Fruit fly (Drosophila melanogaster) whole organism, prepupa: ENCODE measurements around the gene U4-U6-60K.

ENCODE experiments used
- Blimp-1 ChIP-seq: fragments of 200-800 bp; sonication (Bioruptor generic); optimal IDR thresholded peaks from 3 replicates; lab custom pipeline; 2017; ENCODE audit warnings: missing biosample characterization, missing genetic modification characterization, mild to moderate bottlenecking, moderate library complexity, missing genetic modification reagents
- CG10631 ChIP-seq: fragments of 200-800 bp; sonication (Bioruptor generic); optimal IDR thresholded peaks from 2 replicates; lab custom pipeline; 2016; ENCODE audit warnings: missing biosample characterization, missing genetic modification characterization
- CG11294 ChIP-seq: fragments of 200-800 bp; sonication (Bioruptor generic); IDR thresholded peaks from 2 replicates; pipeline ENCODE4 v1.3.6; 2022; ENCODE audit warnings: missing biosample characterization, missing genetic modification characterization
- CG11762 ChIP-seq: fragments of 200-800 bp; sonication (Bioruptor generic); optimal IDR thresholded peaks from 3 replicates; lab custom pipeline; 2016; ENCODE audit warnings: missing biosample characterization, missing genetic modification characterization; ENCODE audit not compliant: insufficient read depth
- CG11902 ChIP-seq: fragments of 200-800 bp; sonication (Bioruptor generic); optimal IDR thresholded peaks from 3 replicates; lab custom pipeline; 2016; ENCODE audit warnings: missing biosample characterization, missing genetic modification characterization
- CG1621 ChIP-seq: fragments of 200-800 bp; sonication (Bioruptor generic); optimal IDR thresholded peaks from 3 replicates; lab custom pipeline; 2018; ENCODE audit warnings: missing biosample characterization, mild to moderate bottlenecking, missing genetic modification characterization
- CG16779 ChIP-seq: fragments of 200-800 bp; sonication (Bioruptor generic); optimal IDR thresholded peaks from 3 replicates; lab custom pipeline; 2017; ENCODE audit warnings: missing biosample characterization, mild to moderate bottlenecking, missing genetic modification characterization
- CG3032 ChIP-seq: fragments of 200-800 bp; optimal IDR thresholded peaks from 2 replicates; lab custom pipeline; 2019; ENCODE audit warnings: missing biosample characterization, mild to moderate bottlenecking, missing genetic modification characterization, moderate library complexity
- CG31627 ChIP-seq: fragments of 200-800 bp; sonication (Bioruptor generic); optimal IDR thresholded peaks from 3 replicates; lab custom pipeline; 2016; ENCODE audit warnings: missing biosample characterization, missing genetic modification characterization
- CG34406 ChIP-seq: fragments of 200-800 bp; sonication (Bioruptor generic); optimal IDR thresholded peaks from 3 replicates; lab custom pipeline; 2016; ENCODE audit warnings: missing biosample characterization, missing genetic modification characterization
- CG3919 ChIP-seq: fragments of 200-800 bp; sonication (Bioruptor generic); optimal IDR thresholded peaks from 3 replicates; lab custom pipeline; 2016; ENCODE audit warnings: missing biosample characterization, missing genetic modification characterization
- CG4318 ChIP-seq: fragments of 200-800 bp; sonication (Bioruptor generic); optimal IDR thresholded peaks from 3 replicates; lab custom pipeline; 2017; ENCODE audit warnings: missing biosample characterization, mild to moderate bottlenecking, missing genetic modification characterization
- CG6792 ChIP-seq: fragments of 200-800 bp; sonication (Bioruptor generic); optimal IDR thresholded peaks from 3 replicates; lab custom pipeline; 2016; ENCODE audit warnings: missing biosample characterization, missing genetic modification characterization
- CG6808 ChIP-seq: fragments of 200-800 bp; sonication (Bioruptor generic); optimal IDR thresholded peaks from 3 replicates; lab custom pipeline; 2017; ENCODE audit warnings: missing biosample characterization, missing genetic modification characterization, mild to moderate bottlenecking, moderate library complexity, missing genetic modification reagents
- CG6854 ChIP-seq: fragments of 200-800 bp; sonication (Bioruptor generic); optimal IDR thresholded peaks from 2 replicates; lab custom pipeline; 2017; ENCODE audit warnings: missing biosample characterization, mild to moderate bottlenecking, missing genetic modification characterization
- CG7368 ChIP-seq: fragments of 200-800 bp; sonication (Bioruptor generic); optimal IDR thresholded peaks from 3 replicates; lab custom pipeline; 2016; ENCODE audit warnings: missing biosample characterization, missing genetic modification characterization
- CG8319 ChIP-seq: fragments of 200-800 bp; sonication (Bioruptor generic); optimal IDR thresholded peaks from 3 replicates; lab custom pipeline; 2016; ENCODE audit warnings: missing biosample characterization, missing genetic modification characterization
- Eip78C ChIP-seq: fragments of 200-800 bp; sonication (Bioruptor generic); peaks from one replicate; lab custom pipeline; 2016; ENCODE audit warnings: missing biosample characterization, missing genetic modification characterization
- Eip93F ChIP-seq: fragments of 200-800 bp; sonication (Bioruptor generic); optimal IDR thresholded peaks from 2 replicates; lab custom pipeline; 2016; ENCODE audit warnings: missing biosample characterization, mild to moderate bottlenecking, missing genetic modification characterization
- Ets21C ChIP-seq: fragments of 200-800 bp; sonication (Bioruptor generic); optimal IDR thresholded peaks from 3 replicates; lab custom pipeline; 2016; ENCODE audit warnings: missing biosample characterization, missing genetic modification characterization
- Ets96B ChIP-seq: fragments of 200-800 bp; optimal IDR thresholded peaks from 2 replicates; lab custom pipeline; 2019; ENCODE audit warnings: missing biosample characterization, mild to moderate bottlenecking, missing genetic modification characterization, moderate library complexity
- Gug ChIP-seq: fragments of 200-800 bp; sonication (Bioruptor generic); IDR thresholded peaks from 2 replicates; pipeline ENCODE4 v1.3.6; 2022; ENCODE audit warnings: missing biosample characterization, missing genetic modification characterization
- Hr38 ChIP-seq: sonication (Bioruptor generic); optimal IDR thresholded peaks from 2 replicates; lab custom pipeline; 2016; ENCODE audit warnings: missing biosample characterization, missing genetic modification characterization
- Hr39 ChIP-seq: fragments of 200-800 bp; sonication (Bioruptor generic); optimal IDR thresholded peaks from 2 replicates; lab custom pipeline; 2016; ENCODE audit warnings: missing biosample characterization, missing genetic modification characterization
- Hr4 ChIP-seq: fragments of 200-800 bp; sonication (Bioruptor generic); optimal IDR thresholded peaks from 3 replicates; lab custom pipeline; 2016; ENCODE audit warnings: missing biosample characterization, missing genetic modification characterization
- Smox ChIP-seq: fragments of 200-800 bp; sonication (Bioruptor generic); optimal IDR thresholded peaks from 3 replicates; lab custom pipeline; 2016; ENCODE audit warnings: missing biosample characterization, missing genetic modification characterization
- Sox102F ChIP-seq: fragments of 200-800 bp; sonication (Bioruptor generic); optimal IDR thresholded peaks from 2 replicates; lab custom pipeline; 2016; ENCODE audit warnings: missing biosample characterization, mild to moderate bottlenecking, missing genetic modification characterization
- Sox14 ChIP-seq: fragments of 200-800 bp; sonication (Bioruptor generic); optimal IDR thresholded peaks from 3 replicates; lab custom pipeline; 2016; ENCODE audit warnings: missing biosample characterization, missing genetic modification characterization
- achi ChIP-seq: fragments of 200-800 bp; sonication (Bioruptor generic); optimal IDR thresholded peaks from 3 replicates; lab custom pipeline; 2016; ENCODE audit warnings: missing biosample characterization, missing genetic modification characterization
- acj6 ChIP-seq: fragments of 200-800 bp; sonication (Bioruptor generic); optimal IDR thresholded peaks from 3 replicates; lab custom pipeline; 2016; ENCODE audit warnings: missing biosample characterization, missing genetic modification characterization
- cyc ChIP-seq: fragments of 200-800 bp; sonication (Bioruptor generic); optimal IDR thresholded peaks from 3 replicates; lab custom pipeline; 2016; ENCODE audit warnings: missing biosample characterization, missing genetic modification characterization
- dsx ChIP-seq: fragments of 200-800 bp; optimal IDR thresholded peaks from 3 replicates; lab custom pipeline; 2019; ENCODE audit warnings: missing biosample characterization, mild to moderate bottlenecking, missing genetic modification characterization, moderate library complexity; ENCODE audit not compliant: poor library complexity, severe bottlenecking
- eg ChIP-seq: fragments of 200-800 bp; sonication (Bioruptor generic); IDR thresholded peaks from 3 replicates; pipeline ENCODE4 v1.3.6; 2022; ENCODE audit warnings: missing biosample characterization, missing genetic modification characterization
- esn ChIP-seq: fragments of 200-800 bp; sonication (Bioruptor generic); optimal IDR thresholded peaks from 2 replicates; lab custom pipeline; 2016; ENCODE audit warnings: missing biosample characterization, mild to moderate bottlenecking, missing genetic modification characterization, moderate library complexity
- fkh ChIP-seq: fragments of 200-800 bp; sonication (Bioruptor generic); optimal IDR thresholded peaks from 3 replicates; lab custom pipeline; 2017; ENCODE audit warnings: missing biosample characterization, mild to moderate bottlenecking, missing genetic modification characterization, moderate library complexity
- lz ChIP-seq: fragments of 200-800 bp; sonication (Bioruptor generic); optimal IDR thresholded peaks from 3 replicates; lab custom pipeline; 2016; ENCODE audit warnings: missing biosample characterization, missing genetic modification characterization
- salr ChIP-seq, 2 experiments: fragments of 200-800 bp; sonication (Bioruptor generic); optimal IDR thresholded peaks; 3 replicates each; lab custom pipeline; 2016 to 2018; ENCODE audit warnings: missing biosample characterization in 2 of 2, missing genetic modification characterization in 2 of 2, mild to moderate bottlenecking in 1 of 2
- ss ChIP-seq, 2 experiments: fragments of 200-800 bp; sonication (Bioruptor generic); optimal IDR thresholded peaks; 2 replicates in 1 of 2; 3 replicates in 1 of 2; lab custom pipeline; 2017 to 2018; ENCODE audit warnings: mild to moderate bottlenecking in 2 of 2, missing biosample characterization in 2 of 2, missing genetic modification characterization in 2 of 2, moderate library complexity in 1 of 2
- topi ChIP-seq: fragments of 200-800 bp; sonication (Bioruptor generic); optimal IDR thresholded peaks from 3 replicates; lab custom pipeline; 2016; ENCODE audit warnings: missing biosample characterization, missing genetic modification characterization
- vri ChIP-seq: fragments of 200-800 bp; sonication (Bioruptor generic); optimal IDR thresholded peaks from 3 replicates; lab custom pipeline; 2016; ENCODE audit warnings: missing biosample characterization, mild to moderate bottlenecking, missing genetic modification characterization

U4-U6-60K gene

dm6 chr3L:17485280-17485792 lies 28.4 kb downstream of the U4-U6-60K start (continued):
- TF ChIP-seq vri (GFP tag; lab: Kevin White, UChicago): peak; percentile 60
- TF ChIP-seq CG4318 (GFP tag; lab: Kevin White, UChicago): peak; percentile 8
- peak; percentile 57 for TF ChIP-seq Sox102F
- TF ChIP-seq esn: peak; percentile 67
- peak; percentile 49 for TF ChIP-seq dsx
- TF ChIP-seq Hr38: no peak
- peak; percentile 62 for TF ChIP-seq CG1621
- TF ChIP-seq CG10631 (GFP tag; lab: Kevin White, UChicago): peak; percentile 23

dm6 chr3L:17478826-17479225 lies 34.9 kb downstream of the U4-U6-60K start, which contains the start of the genes CG13733 and qjt:
Gene CG13733, minus strand, starts transcription at chr3L:17478926.
Gene qjt, plus strand, starts transcription at chr3L:17479096.
- TF ChIP-seq CG6808 (GFP tag; lab: Kevin White, UChicago): no peak
- no peak for TF ChIP-seq Eip93F (GFP tag; lab: Kevin White, UChicago)
- no peak for TF ChIP-seq Blimp-1
- TF ChIP-seq CG11294: no peak
- no peak for TF ChIP-seq CG3919 (GFP tag; lab: Kevin White, UChicago)
- TF ChIP-seq CG11902: no peak
- TF ChIP-seq salr (GFP tag; optimal IDR thresholded peaks at IDR 0.05; lab: Kevin White, UChicago): no peak
- no peak for TF ChIP-seq Hr4 (GFP tag; lab: Kevin White, UChicago)
- TF ChIP-seq vri (GFP tag; lab: Kevin White, UChicago): no peak
- TF ChIP-seq Gug (GFP tag; lab: Robert Waterston, UW): no peak
- no peak for TF ChIP-seq CG31627 (GFP tag; lab: Kevin White, UChicago)
- no peak for TF ChIP-seq CG4318 (GFP tag; lab: Kevin White, UChicago)
- TF ChIP-seq CG34406: no peak
- no peak for TF ChIP-seq CG7368
- TF ChIP-seq ss (GFP tag; optimal IDR thresholded peaks at IDR 0.05; lab: Kevin White, UChicago): no peak

- TF ChIP-seq Sox14 (GFP tag; lab: Kevin White, UChicago) (no peak), CG3032 (tag; lab: Kevin White, UChicago) (no peak), CG16779 (tag; lab: Kevin White, UChicago) (no peak), Ets21C (GFP tag; lab: Kevin White, UChicago) (no peak), cyc (no peak)
These were observed 37.2 kb downstream of the U4-U6-60K start for dm6 chr3L:17476496-17476895.

DNA sequence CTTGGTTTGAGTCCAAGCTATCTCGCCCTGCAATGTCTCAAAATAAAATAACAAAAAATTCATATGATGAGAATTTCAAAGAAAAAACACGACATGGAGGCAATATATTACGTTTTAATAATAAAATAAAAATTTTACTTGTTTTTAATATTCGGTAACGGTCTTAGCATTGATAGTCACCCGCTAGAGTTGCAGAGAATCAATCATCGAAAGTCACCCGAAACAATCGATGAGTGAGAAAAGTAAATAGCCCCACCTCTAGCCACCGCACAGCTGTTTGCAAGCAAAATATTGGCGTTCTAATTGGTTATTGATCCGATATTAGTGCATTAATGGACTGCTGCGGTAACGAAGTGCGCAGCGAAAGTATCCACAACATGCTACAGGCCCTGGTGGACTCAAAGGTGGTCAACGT lies 37.7 kb downstream of the U4-U6-60K start, which contains the start of gene CG34250:
TSS of gene CG34250 (plus strand) at position 244 of the 415 bp plus-strand sequence.
- TF ChIP-seq Eip93F (GFP tag; lab: Kevin White, UChicago) (peak; percentile 34), Hr39 (GFP tag; lab: Kevin White, UChicago) (peak; percentile 5), lz (GFP tag; lab: Kevin White, UChicago) (peak; percentile 39), eg (no peak), vri (GFP tag; lab: Kevin White, UChicago) (peak; percentile 35), CG6808 (GFP tag; lab: Kevin White, UChicago) (no peak), CG10631 (GFP tag; lab: Kevin White, UChicago) (peak; percentile 25), CG6854 (GFP tag; lab: Kevin White, UChicago) (no peak), CG11902 (no peak), cyc (peak; percentile 28), achi (GFP tag; lab: Kevin White, UChicago) (no peak), CG6792 (no peak), CG11762 (GFP tag; lab: Kevin White, UChicago) (no peak), Smox (GFP tag; lab: Kevin White, UChicago) (no peak), acj6 (GFP tag; lab: Kevin White, UChicago) (peak; percentile 9), CG8319 (no peak), CG3032 (tag; lab: Kevin White, UChicago) (peak; percentile 19), Eip78C (GFP tag; lab: Kevin White, UChicago) (peak; percentile 79), fkh (GFP tag; lab: Kevin White, UChicago) (peak; percentile 93), Hr4 (GFP tag; lab: Kevin White, UChicago) (peak; percentile 33), Sox14 (GFP tag; lab: Kevin White, UChicago) (peak; percentile 25), topi (peak; percentile 29), esn (peak; percentile 36), Ets96B (tag; lab: Kevin White, UChicago) (peak; percentile 15)
